Worm (Caenorhabditis elegans) whole organism, L3 larva: ENCODE data around the gene Y22D7AL.1.

Experiments used
- R02D3.7 ChIP-seq: fragments of 150-350 bp; optimal IDR thresholded peaks from 2 replicates; lab custom pipeline; 2014; ENCODE audit warnings: missing biosample characterization, missing genetic modification characterization
- ZK546.5 ChIP-seq: sonication (generic microtip); optimal IDR thresholded peaks from 2 replicates; lab custom pipeline; 2017; ENCODE audit warnings: missing biosample characterization, missing genetic modification characterization
- aly-2 ChIP-seq: fragments of 150-350 bp; optimal IDR thresholded peaks from 2 replicates; lab custom pipeline; 2014; ENCODE audit warnings: missing biosample characterization, missing genetic modification characterization
- ama-1 ChIP-seq: fragments of 150-350 bp; optimal IDR thresholded peaks from 2 replicates; lab custom pipeline; 2018
- ceh-16 ChIP-seq: sonication (generic microtip); optimal IDR thresholded peaks from 2 replicates; lab custom pipeline; 2017; ENCODE audit warnings: missing biosample characterization, missing genetic modification characterization
- ceh-28 ChIP-seq: fragments of 150-350 bp; optimal IDR thresholded peaks from 2 replicates; lab custom pipeline; 2014; ENCODE audit warnings: missing biosample characterization, missing genetic modification reagents, missing genetic modification characterization
- ceh-82 ChIP-seq: fragments of 150-350 bp; optimal IDR thresholded peaks from 2 replicates; lab custom pipeline; 2014; ENCODE audit warnings: missing biosample characterization, missing genetic modification characterization
- ceh-9 ChIP-seq: sonication (generic microtip); optimal IDR thresholded peaks from 2 replicates; lab custom pipeline; 2018; ENCODE audit warnings: missing biosample characterization, missing genetic modification characterization
- daf-12 ChIP-seq: fragments of 150-350 bp; optimal IDR thresholded peaks from 2 replicates; lab custom pipeline; 2014; ENCODE audit warnings: missing biosample characterization, missing genetic modification reagents, missing genetic modification characterization
- egl-27 ChIP-seq: sonication (generic microtip); optimal IDR thresholded peaks from 4 replicates; lab custom pipeline; 2017; ENCODE audit warnings: missing biosample characterization, missing genetic modification reagents, missing genetic modification characterization
- egl-5 ChIP-seq: fragments of 150-350 bp; optimal IDR thresholded peaks from 2 replicates; lab custom pipeline; 2017; ENCODE audit warnings: missing biosample characterization, missing genetic modification reagents, missing genetic modification characterization, inconsistent platforms
- elt-2 ChIP-seq: sonication (generic microtip); optimal IDR thresholded peaks from 2 replicates; lab custom pipeline; 2016; ENCODE audit warnings: missing genetic modification reagents, mild to moderate bottlenecking, missing genetic modification characterization, missing compliant biosample characterization
- elt-3 ChIP-seq, 3 experiments: fragments of 150-350 bp in 1 of 3; sonication (generic microtip) in 2 of 3; optimal IDR thresholded peaks; 2 replicates in 2 of 3; 4 replicates in 1 of 3; lab custom pipeline; 2014 to 2017; ENCODE audit warnings: missing biosample characterization in 3 of 3, missing genetic modification characterization in 3 of 3
- fkh-2 ChIP-seq: fragments of 150-350 bp; optimal IDR thresholded peaks from 2 replicates; lab custom pipeline; 2014; ENCODE audit warnings: missing biosample characterization, missing genetic modification reagents, missing genetic modification characterization
- fos-1 ChIP-seq: fragments of 150-350 bp; optimal IDR thresholded peaks from 2 replicates; lab custom pipeline; 2014; ENCODE audit warnings: missing biosample characterization, missing genetic modification characterization
- hmg-11 ChIP-seq: sonication (generic microtip); optimal IDR thresholded peaks from 2 replicates; lab custom pipeline; 2016; ENCODE audit warnings: missing genetic modification characterization, missing compliant biosample characterization
- jun-1 ChIP-seq: fragments of 150-350 bp; optimal IDR thresholded peaks from 2 replicates; lab custom pipeline; 2014; ENCODE audit warnings: missing biosample characterization, missing genetic modification reagents, missing genetic modification characterization
- lin-15B ChIP-seq: fragments of 150-350 bp; optimal IDR thresholded peaks from 2 replicates; lab custom pipeline; 2014; ENCODE audit warnings: missing biosample characterization, missing genetic modification characterization
- lsy-12 ChIP-seq: sonication (generic microtip); optimal IDR thresholded peaks from 2 replicates; lab custom pipeline; 2016; ENCODE audit warnings: mild to moderate bottlenecking, missing genetic modification characterization, missing compliant biosample characterization
- mdl-1 ChIP-seq: fragments of 150-350 bp; optimal IDR thresholded peaks from 2 replicates; lab custom pipeline; 2014; ENCODE audit warnings: missing biosample characterization, missing genetic modification characterization
- mml-1 ChIP-seq: fragments of 150-350 bp; sonication (generic microtip); optimal IDR thresholded peaks from 3 replicates; lab custom pipeline; 2014; ENCODE audit warnings: missing biosample characterization, missing genetic modification characterization
- nhr-11 ChIP-seq: fragments of 150-350 bp; optimal IDR thresholded peaks from 2 replicates; lab custom pipeline; 2014; ENCODE audit warnings: missing biosample characterization, missing genetic modification characterization
- nhr-12 ChIP-seq: fragments of 150-350 bp; optimal IDR thresholded peaks from 2 replicates; lab custom pipeline; 2014; ENCODE audit warnings: missing biosample characterization, missing genetic modification characterization
- nhr-23 ChIP-seq: fragments of 150-350 bp; optimal IDR thresholded peaks from 2 replicates; lab custom pipeline; 2014; ENCODE audit warnings: missing biosample characterization, missing genetic modification reagents, missing genetic modification characterization
- nhr-237 ChIP-seq: fragments of 150-350 bp; optimal IDR thresholded peaks from 2 replicates; lab custom pipeline; 2014; ENCODE audit warnings: missing biosample characterization, missing genetic modification characterization
- nhr-28 ChIP-seq: fragments of 150-350 bp; optimal IDR thresholded peaks from 2 replicates; lab custom pipeline; 2014; ENCODE audit warnings: missing biosample characterization, missing genetic modification characterization
- nhr-43 ChIP-seq: sonication (generic microtip); optimal IDR thresholded peaks from 2 replicates; lab custom pipeline; 2016; ENCODE audit warnings: mild to moderate bottlenecking, missing genetic modification characterization, missing compliant biosample characterization; ENCODE audit not compliant: poor library complexity, severe bottlenecking
- nhr-67 ChIP-seq: fragments of 150-350 bp; optimal IDR thresholded peaks from 2 replicates; lab custom pipeline; 2014; ENCODE audit warnings: missing biosample characterization, missing genetic modification characterization
- nhr-76 ChIP-seq: fragments of 150-350 bp; sonication (generic microtip); optimal IDR thresholded peaks from 5 replicates; lab custom pipeline; 2014; ENCODE audit warnings: missing biosample characterization, missing genetic modification characterization
- nhr-77 ChIP-seq: fragments of 150-350 bp; optimal IDR thresholded peaks from 2 replicates; lab custom pipeline; 2014; ENCODE audit warnings: missing biosample characterization, missing genetic modification characterization
- pqm-1 ChIP-seq: fragments of 150-350 bp; optimal IDR thresholded peaks from 2 replicates; lab custom pipeline; 2017; ENCODE audit warnings: missing biosample characterization, missing genetic modification characterization, inconsistent platforms
- skn-1 ChIP-seq: fragments of 150-350 bp; optimal IDR thresholded peaks from 2 replicates; lab custom pipeline; 2014; ENCODE audit warnings: missing biosample characterization, missing genetic modification characterization
- snpc-4 ChIP-seq: fragments of 150-350 bp; optimal IDR thresholded peaks from 2 replicates; lab custom pipeline; 2014; ENCODE audit warnings: missing biosample characterization, missing genetic modification characterization
- tbx-2 ChIP-seq: sonication (generic microtip); optimal IDR thresholded peaks from 2 replicates; lab custom pipeline; 2016; ENCODE audit warnings: mild to moderate bottlenecking, missing genetic modification characterization, missing compliant biosample characterization
- unc-62 ChIP-seq: fragments of 150-350 bp; sonication (generic microtip); optimal IDR thresholded peaks from 4 replicates; lab custom pipeline; 2014; ENCODE audit warnings: missing biosample characterization, missing genetic modification reagents, missing genetic modification characterization
- zag-1 ChIP-seq: fragments of 150-350 bp; optimal IDR thresholded peaks from 2 replicates; lab custom pipeline; 2014; ENCODE audit warnings: missing biosample characterization, missing genetic modification characterization
- ztf-4 ChIP-seq: fragments of 150-350 bp; optimal IDR thresholded peaks from 2 replicates; lab custom pipeline; 2014; ENCODE audit warnings: missing biosample characterization, missing genetic modification characterization

Gene Y22D7AL.1

DNA sequence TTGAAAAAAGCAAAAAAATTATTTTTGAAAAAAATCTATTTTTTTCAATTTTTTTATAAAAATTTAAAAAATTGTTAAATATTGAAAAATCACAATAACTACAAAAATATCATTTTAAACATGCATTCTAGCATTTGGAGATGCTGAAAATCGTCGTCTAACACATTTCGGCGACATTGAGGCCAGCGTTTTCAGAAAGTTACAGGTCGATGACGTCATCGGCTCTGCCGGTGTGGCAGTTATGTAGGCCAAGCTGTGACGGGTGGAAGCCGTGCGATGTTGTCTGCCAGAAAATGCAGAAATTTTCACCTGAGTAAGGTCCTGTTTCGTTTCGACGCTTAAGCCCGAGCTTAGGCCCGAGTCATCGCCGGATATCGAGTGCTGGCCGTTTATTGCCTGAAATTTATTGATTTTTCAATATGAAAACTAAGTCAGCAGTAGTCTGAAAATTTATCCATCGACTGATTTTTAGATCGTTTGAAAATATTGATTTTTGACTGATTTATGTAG is 13.6 kb downstream of the Y22D7AL.1 start, which contains the start of gene Y22D7AR.3:
TSS of gene Y22D7AR.3 (minus strand) at position 51 of the 510 bp plus-strand sequence.
- no peak for TF ChIP-seq nhr-76 (tag; lab: Kevin White, UChicago)
- TF ChIP-seq skn-1 (tag; lab: Kevin White, UChicago), result no peak
- no peak for TF ChIP-seq ceh-16
- TF ChIP-seq lin-15B (tag; lab: Kevin White, UChicago), result no peak
- TF ChIP-seq elt-2 (tag; lab: Kevin White, UChicago), result no peak
- TF ChIP-seq nhr-12 (tag; lab: Kevin White, UChicago), result no peak
- no peak for TF ChIP-seq nhr-23 (tag; lab: Kevin White, UChicago)
- no peak for TF ChIP-seq ama-1 (lab: Kevin White, UChicago)
- no peak for TF ChIP-seq nhr-237 (tag; lab: Kevin White, UChicago)
- TF ChIP-seq snpc-4 (tag; lab: Kevin White, UChicago), result no peak
- TF ChIP-seq elt-3 (tag; optimal IDR thresholded peaks at IDR 0.05; lab: Kevin White, UChicago), result no peak
- TF ChIP-seq egl-5 (tag; lab: Kevin White, UChicago), result no peak
- TF ChIP-seq egl-27 (tag; lab: Kevin White, UChicago), result no peak
- no peak for TF ChIP-seq ZK546.5
- no peak for TF ChIP-seq daf-12
- TF ChIP-seq R02D3.7, result no peak
- TF ChIP-seq hmg-11 (tag; lab: Kevin White, UChicago), result no peak
- TF ChIP-seq nhr-43, result no peak
- no peak for TF ChIP-seq nhr-67 (tag; lab: Kevin White, UChicago)
- TF ChIP-seq mdl-1 (tag; lab: Kevin White, UChicago), result no peak

- TF ChIP-seq nhr-76 (tag; lab: Kevin White, UChicago) (no peak), elt-2 (tag; lab: Kevin White, UChicago) (no peak), ZK546.5 (no peak), lsy-12 (tag; lab: Kevin White, UChicago) (no peak), egl-5 (tag; lab: Kevin White, UChicago) (no peak), ceh-28 (tag; lab: Kevin White, UChicago) (peak; percentile 76)
Measured at ce11 chrIII:1666893-1667292, 14.6 kb downstream of the Y22D7AL.1 start.

DNA sequence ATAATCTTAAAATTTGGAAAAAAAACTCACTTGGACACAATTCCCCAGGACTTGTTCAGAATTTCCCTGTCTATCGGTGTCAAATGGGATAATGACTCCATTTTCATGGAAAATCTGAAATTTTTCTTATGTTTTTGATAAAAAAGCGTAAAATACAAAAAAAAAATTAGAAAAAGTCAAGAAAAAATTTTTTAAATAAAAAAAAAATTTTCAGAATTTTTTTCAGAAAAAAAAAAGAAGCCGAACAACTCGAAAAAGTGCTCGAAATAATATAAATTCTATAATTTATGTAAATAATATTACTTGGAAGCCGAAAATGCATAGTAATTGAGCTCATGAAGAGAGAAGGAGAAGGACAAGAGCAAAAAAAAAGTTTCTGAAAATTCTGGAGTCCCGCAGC is 16.2 kb downstream of the Y22D7AL.1 start, which contains the start of gene glb-30:
TSS of gene glb-30 (minus strand) at position 101 of the 400 bp plus-strand sequence.
- TF ChIP-seq ceh-82 (tag; lab: Kevin White, UChicago) (no peak), nhr-11 (tag; lab: Kevin White, UChicago) (no peak), fkh-2 (tag; lab: Kevin White, UChicago) (no peak), hmg-11 (tag; lab: Kevin White, UChicago) (no peak)
- TF ChIP-seq, all 47 proteins: peak for 0

DNA sequence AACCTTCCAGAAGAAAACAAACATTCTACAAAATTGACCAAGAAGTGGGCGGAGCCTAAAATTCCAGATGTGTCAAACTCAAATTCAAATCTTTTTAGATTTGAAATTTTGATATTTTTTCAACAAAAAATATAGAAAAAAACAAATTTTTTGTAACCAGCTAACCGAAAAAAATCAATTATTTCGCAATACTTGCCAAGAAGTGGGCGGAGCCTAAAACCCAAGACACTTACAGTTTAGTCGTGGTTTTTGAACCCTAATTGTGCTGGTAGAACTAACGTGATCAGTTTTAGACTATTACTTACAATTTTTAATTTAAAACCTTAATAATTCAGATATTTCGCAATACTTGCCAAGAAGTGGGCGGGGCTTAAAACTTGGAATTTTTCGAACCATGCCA is 21.0 kb downstream of the Y22D7AL.1 start:
- TF ChIP-seq aly-2 (tag; lab: Kevin White, UChicago), result no peak
- no peak for TF ChIP-seq fos-1 (tag; lab: Kevin White, UChicago)
- TF ChIP-seq egl-5 (tag; lab: Kevin White, UChicago), result no peak
- no peak for TF ChIP-seq lin-15B (tag; lab: Kevin White, UChicago)
- no peak for TF ChIP-seq elt-2 (tag; lab: Kevin White, UChicago)
- TF ChIP-seq ceh-82 (tag; lab: Kevin White, UChicago), result no peak
- no peak for TF ChIP-seq tbx-2 (tag; lab: Kevin White, UChicago)
- TF ChIP-seq mml-1 (tag; lab: Kevin White, UChicago), result no peak
- no peak for TF ChIP-seq R02D3.7
- no peak for TF ChIP-seq ama-1 (lab: Kevin White, UChicago)
- no peak for TF ChIP-seq nhr-76 (tag; lab: Kevin White, UChicago)
- TF ChIP-seq zag-1 (tag; lab: Kevin White, UChicago), result no peak
- TF ChIP-seq jun-1, result no peak
- TF ChIP-seq pqm-1 (tag; lab: Kevin White, UChicago), result no peak
- no peak for TF ChIP-seq nhr-77 (tag; lab: Kevin White, UChicago)
- no peak for TF ChIP-seq nhr-67 (tag; lab: Kevin White, UChicago)
- TF ChIP-seq mdl-1 (tag; lab: Kevin White, UChicago), result no peak
- no peak for TF ChIP-seq nhr-28
- TF ChIP-seq egl-27 (tag; lab: Kevin White, UChicago), result no peak

ce11 chrIII:1674760-1675159 is 22.5 kb downstream of the Y22D7AL.1 start:
- no peak for TF ChIP-seq nhr-23 (tag; lab: Kevin White, UChicago)
- no peak for TF ChIP-seq ceh-16
- no peak for TF ChIP-seq elt-2 (tag; lab: Kevin White, UChicago)
- no peak for TF ChIP-seq nhr-12 (tag; lab: Kevin White, UChicago)
- TF ChIP-seq jun-1, result no peak
- TF ChIP-seq ztf-4, result no peak
- TF ChIP-seq ceh-9 (tag; lab: Kevin White, UChicago), result no peak
- no peak for TF ChIP-seq unc-62 (GFP tag; lab: Kevin White, UChicago)
